Worm (Caenorhabditis elegans) whole organism, young adult: ENCODE data around the gene B0222.11.

Experiments used
- B0019.2 ChIP-seq: fragments of 200-800 bp; sonication (Bioruptor generic); conservative IDR thresholded peaks from 2 replicates; pipeline ENCODE4 v1.3.6; 2022; ENCODE audit warnings: missing genetic modification reagents, missing genetic modification characterization, missing compliant biosample characterization
- B0336.3 ChIP-seq: fragments of 200-800 bp; sonication (Bioruptor generic); IDR thresholded peaks from 2 replicates; pipeline ENCODE4 v1.3.6; 2022; ENCODE audit warnings: missing genetic modification characterization, missing compliant biosample characterization
- F22D6.2 ChIP-seq: sonication (generic microtip); optimal IDR thresholded peaks from 2 replicates; lab custom pipeline; 2016; ENCODE audit warnings: mild to moderate bottlenecking, missing genetic modification characterization, missing compliant biosample characterization
- F23B12.7 ChIP-seq: sonication (generic microtip); optimal IDR thresholded peaks from 2 replicates; lab custom pipeline; 2017; ENCODE audit warnings: missing genetic modification characterization, mild to moderate bottlenecking, missing compliant biosample characterization, antibody characterized with exemption, moderate library complexity; ENCODE audit not compliant: insufficient read depth
- F33H1.4 ChIP-seq: fragments of 200-800 bp; sonication (Bioruptor generic); IDR thresholded peaks from 2 replicates; pipeline ENCODE4 v1.3.6; 2022; ENCODE audit warnings: missing genetic modification reagents, missing genetic modification characterization, missing compliant biosample characterization
- K11D2.4 ChIP-seq: fragments of 200-800 bp; sonication (Bioruptor generic); IDR thresholded peaks from 2 replicates; pipeline ENCODE4 v1.3.6; 2022; ENCODE audit warnings: missing genetic modification reagents, missing genetic modification characterization, missing compliant biosample characterization
- K12H6.12 ChIP-seq: fragments of 200-800 bp; sonication (Bioruptor generic); optimal IDR thresholded peaks from 2 replicates; lab custom pipeline; 2018; ENCODE audit warnings: mild to moderate bottlenecking, missing genetic modification characterization, missing compliant biosample characterization
- T07F8.4 ChIP-seq: sonication (generic microtip); optimal IDR thresholded peaks from 2 replicates; lab custom pipeline; 2016; ENCODE audit warnings: mild to moderate bottlenecking, missing genetic modification characterization, moderate library complexity, missing compliant biosample characterization
- Y53F4B.3 ChIP-seq: fragments of 200-800 bp; sonication (Bioruptor generic); IDR thresholded peaks from 2 replicates; pipeline ENCODE4 v1.3.6; 2022; ENCODE audit warnings: missing genetic modification reagents, missing genetic modification characterization, missing compliant biosample characterization
- Y53G8AR.9 ChIP-seq: fragments of 200-800 bp; sonication (Bioruptor generic); conservative IDR thresholded peaks from 2 replicates; pipeline ENCODE4 v1.3.6; 2022; ENCODE audit warnings: missing genetic modification reagents, missing genetic modification characterization, missing compliant biosample characterization
- Y79H2A.3 ChIP-seq: fragments of 200-800 bp; sonication (Bioruptor generic); conservative IDR thresholded peaks from 2 replicates; pipeline ENCODE4 v1.3.6; 2022; ENCODE audit warnings: missing genetic modification reagents, missing genetic modification characterization, missing compliant biosample characterization
- attf-3 ChIP-seq: fragments of 200-800 bp; sonication (Bioruptor generic); conservative IDR thresholded peaks from 2 replicates; pipeline ENCODE4 v1.3.6; 2022; ENCODE audit warnings: missing genetic modification reagents, missing genetic modification characterization, missing compliant biosample characterization
- attf-5 ChIP-seq: fragments of 200-800 bp; sonication (Bioruptor generic); optimal IDR thresholded peaks from 2 replicates; lab custom pipeline; 2018; ENCODE audit warnings: mild to moderate bottlenecking, missing genetic modification characterization, missing compliant biosample characterization
- ccch-3 ChIP-seq: fragments of 200-800 bp; sonication (Bioruptor generic); optimal IDR thresholded peaks from 2 replicates; lab custom pipeline; 2018; ENCODE audit warnings: mild to moderate bottlenecking, missing genetic modification characterization, missing compliant biosample characterization
- cebp-1 ChIP-seq, 2 experiments: fragments of 200-800 bp in 1 of 2; sonication (Bioruptor generic) in 1 of 2; sonication (generic microtip) in 1 of 2; IDR thresholded peaks in 1 of 2; optimal IDR thresholded peaks in 1 of 2; 2 replicates each; pipeline versions ENCODE4 v1.3.6 to Lab custom; 2017 to 2022; ENCODE audit warnings: missing compliant biosample characterization in 2 of 2, missing genetic modification characterization in 2 of 2, mild to moderate bottlenecking in 1 of 2, missing genetic modification reagents in 1 of 2, moderate library complexity in 1 of 2
- ceh-79 ChIP-seq: sonication (generic microtip); optimal IDR thresholded peaks from 2 replicates; lab custom pipeline; 2017; ENCODE audit warnings: mild to moderate bottlenecking, missing genetic modification characterization, missing compliant biosample characterization
- die-1 ChIP-seq: sonication (generic microtip); optimal IDR thresholded peaks from 2 replicates; lab custom pipeline; 2016; ENCODE audit warnings: missing genotype, mild to moderate bottlenecking, missing genetic modification characterization, missing compliant biosample characterization
- dox-1 ChIP-seq: fragments of 200-800 bp; sonication (Bioruptor generic); IDR thresholded peaks from 2 replicates; pipeline ENCODE4 v1.3.6; 2022; ENCODE audit warnings: missing genetic modification reagents, missing genetic modification characterization, missing compliant biosample characterization
- dpl-1 ChIP-seq: fragments of 150-350 bp; optimal IDR thresholded peaks from 2 replicates; lab custom pipeline; 2014; ENCODE audit warnings: missing biosample characterization, missing genetic modification reagents, missing genetic modification characterization
- egl-44 ChIP-seq: fragments of 200-800 bp; sonication (Bioruptor generic); IDR thresholded peaks from 2 replicates; pipeline ENCODE4 v1.3.6; 2022; ENCODE audit warnings: missing genetic modification reagents, missing genetic modification characterization, missing compliant biosample characterization
- ekl-4 ChIP-seq: fragments of 200-800 bp; sonication (Bioruptor generic); IDR thresholded peaks from 2 replicates; pipeline ENCODE4 v1.3.6; 2022; ENCODE audit warnings: missing genetic modification reagents, missing genetic modification characterization, missing compliant biosample characterization
- ets-4 ChIP-seq: fragments of 200-800 bp; sonication (Bioruptor generic); optimal IDR thresholded peaks from 2 replicates; lab custom pipeline; 2018; ENCODE audit warnings: mild to moderate bottlenecking, missing genetic modification characterization, missing compliant biosample characterization
- fkh-3 ChIP-seq: sonication (generic microtip); optimal IDR thresholded peaks from 2 replicates; lab custom pipeline; 2016; ENCODE audit warnings: mild to moderate bottlenecking, missing genetic modification characterization, missing compliant biosample characterization
- gei-17 ChIP-seq: fragments of 200-800 bp; sonication (Bioruptor generic); optimal IDR thresholded peaks from 2 replicates; lab custom pipeline; 2018; ENCODE audit warnings: mild to moderate bottlenecking, missing genetic modification characterization, missing compliant biosample characterization
- hlh-26 ChIP-seq: fragments of 200-800 bp; sonication (Bioruptor generic); conservative IDR thresholded peaks from 2 replicates; pipeline ENCODE4 v1.3.6; 2022; ENCODE audit warnings: missing genetic modification reagents, missing genetic modification characterization, missing compliant biosample characterization
- lag-1 ChIP-seq: fragments of 200-800 bp; sonication (Bioruptor generic); IDR thresholded peaks from 2 replicates; pipeline ENCODE4 v1.3.6; 2022; ENCODE audit warnings: missing genetic modification reagents, missing genetic modification characterization, missing compliant biosample characterization
- lin-26 ChIP-seq: fragments of 200-800 bp; sonication (Bioruptor generic); IDR thresholded peaks from 2 replicates; pipeline ENCODE4 v1.3.6; 2022; ENCODE audit warnings: missing genetic modification reagents, missing genetic modification characterization, missing compliant biosample characterization
- lin-35 ChIP-seq, 3 experiments: fragments of 150-350 bp in 2 of 3; sonication (generic microtip) in 1 of 3; optimal IDR thresholded peaks; 2 replicates each; lab custom pipeline; 2014 to 2018; ENCODE audit warnings: missing biosample characterization in 3 of 3, missing genetic modification characterization in 3 of 3, missing genetic modification reagents in 3 of 3
- lin-54 ChIP-seq: fragments of 200-800 bp; sonication (Bioruptor generic); optimal IDR thresholded peaks from 2 replicates; lab custom pipeline; 2018; ENCODE audit warnings: mild to moderate bottlenecking, missing genetic modification characterization, missing compliant biosample characterization
- lir-1 ChIP-seq: fragments of 200-800 bp; sonication (Bioruptor generic); conservative IDR thresholded peaks from 2 replicates; pipeline ENCODE4 v1.3.6; 2022; ENCODE audit warnings: missing genetic modification reagents, missing genetic modification characterization, missing compliant biosample characterization
- lsl-1 ChIP-seq: fragments of 200-800 bp; sonication (Bioruptor generic); optimal IDR thresholded peaks from 2 replicates; lab custom pipeline; 2018; ENCODE audit warnings: mild to moderate bottlenecking, missing genetic modification characterization, moderate library complexity, missing compliant biosample characterization
- madf-3 ChIP-seq: fragments of 200-800 bp; sonication (Bioruptor generic); IDR thresholded peaks from 2 replicates; pipeline ENCODE4 v1.3.6; 2022; ENCODE audit warnings: missing genetic modification reagents, missing genetic modification characterization, missing compliant biosample characterization
- madf-6 ChIP-seq: fragments of 200-800 bp; sonication (Bioruptor generic); IDR thresholded peaks from 2 replicates; pipeline ENCODE4 v1.3.6; 2022; ENCODE audit warnings: missing genetic modification reagents, missing genetic modification characterization, missing compliant biosample characterization
- mcd-1 ChIP-seq: fragments of 200-800 bp; sonication (Bioruptor generic); IDR thresholded peaks from 2 replicates; pipeline ENCODE4 v1.3.6; 2022; ENCODE audit warnings: missing genetic modification reagents, missing genetic modification characterization, missing compliant biosample characterization
- mes-4 ChIP-seq: sonication (generic microtip); optimal IDR thresholded peaks from 2 replicates; lab custom pipeline; 2016; ENCODE audit warnings: missing genotype, missing genetic modification characterization, missing compliant biosample characterization
- nhr-120 ChIP-seq: fragments of 200-800 bp; sonication (Bioruptor generic); IDR thresholded peaks from 2 replicates; pipeline ENCODE4 v1.3.6; 2022; ENCODE audit warnings: missing genetic modification characterization, missing compliant biosample characterization
- nhr-90 ChIP-seq: sonication (generic microtip); optimal IDR thresholded peaks from 2 replicates; lab custom pipeline; 2016; ENCODE audit warnings: missing genotype, mild to moderate bottlenecking, missing genetic modification characterization, missing compliant biosample characterization
- sdz-38 ChIP-seq: sonication (generic microtip); optimal IDR thresholded peaks from 2 replicates; lab custom pipeline; 2016; ENCODE audit warnings: missing genotype, missing genetic modification characterization, missing compliant biosample characterization
- snpc-1.1 ChIP-seq: sonication (generic microtip); optimal IDR thresholded peaks from 2 replicates; lab custom pipeline; 2017; ENCODE audit warnings: missing genetic modification characterization, mild to moderate bottlenecking, missing compliant biosample characterization, antibody characterized with exemption, moderate library complexity, missing genotype, missing genetic modification reagents; ENCODE audit not compliant: insufficient read depth
- sptf-2 ChIP-seq: fragments of 200-800 bp; sonication (Bioruptor generic); optimal IDR thresholded peaks from 2 replicates; lab custom pipeline; 2018; ENCODE audit warnings: mild to moderate bottlenecking, missing genetic modification characterization, missing compliant biosample characterization
- tbp1 ChIP-seq: fragments of 200-800 bp; sonication (Bioruptor generic); optimal IDR thresholded peaks from 2 replicates; lab custom pipeline; 2018; ENCODE audit warnings: mild to moderate bottlenecking, missing genetic modification characterization, missing compliant biosample characterization
- tlf-1 ChIP-seq: fragments of 200-800 bp; sonication (Bioruptor generic); optimal IDR thresholded peaks from 2 replicates; lab custom pipeline; 2018; ENCODE audit warnings: mild to moderate bottlenecking, missing genetic modification characterization, missing compliant biosample characterization
- unc-130 ChIP-seq: sonication (generic microtip); optimal IDR thresholded peaks from 2 replicates; lab custom pipeline; 2016; ENCODE audit warnings: missing genetic modification reagents, missing genetic modification characterization, missing compliant biosample characterization
- xnd-1 ChIP-seq: sonication (generic microtip); optimal IDR thresholded peaks from 2 replicates; lab custom pipeline; 2016; ENCODE audit warnings: missing genotype, missing genetic modification reagents, missing genetic modification characterization, missing compliant biosample characterization
- ztf-22 ChIP-seq: fragments of 200-800 bp; sonication (Bioruptor generic); optimal IDR thresholded peaks from 2 replicates; lab custom pipeline; 2018; ENCODE audit warnings: mild to moderate bottlenecking, missing genetic modification characterization, moderate library complexity, missing compliant biosample characterization
- ztf-28 ChIP-seq: fragments of 200-800 bp; sonication (Bioruptor generic); IDR thresholded peaks from 2 replicates; pipeline ENCODE4 v1.3.6; 2022; ENCODE audit warnings: missing genetic modification reagents, missing genetic modification characterization, missing compliant biosample characterization
- ztf-6 ChIP-seq: fragments of 200-800 bp; sonication (Bioruptor generic); IDR thresholded peaks from 2 replicates; pipeline ENCODE4 v1.3.6; 2022; ENCODE audit warnings: missing genetic modification reagents, missing genetic modification characterization, missing compliant biosample characterization

The B0222.11 gene

DNA sequence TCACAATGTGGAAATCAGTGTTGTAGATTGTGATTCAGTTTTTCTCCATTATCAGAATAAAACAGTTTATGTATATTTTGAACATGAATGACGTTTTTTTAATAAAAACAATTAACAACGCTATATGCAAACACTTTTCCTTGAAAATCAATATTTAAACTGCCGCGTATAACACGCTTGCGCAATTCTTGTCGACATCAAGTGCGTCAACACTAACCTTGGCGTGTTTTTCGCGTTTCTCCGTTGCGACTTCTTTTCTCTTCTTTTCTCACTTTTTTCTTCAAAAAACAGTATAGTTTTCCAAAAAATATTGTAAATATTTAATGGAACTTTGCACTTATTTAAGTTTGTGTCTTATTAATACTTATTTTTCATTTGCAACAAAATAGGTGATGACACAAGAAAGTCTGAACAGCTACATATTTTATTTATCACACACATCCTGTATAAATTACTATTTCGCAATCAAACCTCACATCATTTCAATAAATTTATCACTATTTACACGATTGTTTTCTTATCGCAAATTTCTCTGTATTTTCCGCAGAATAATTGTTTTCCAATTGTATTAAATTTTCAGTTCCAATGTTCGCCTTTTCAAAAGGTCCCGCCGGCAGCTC is 7.3 kb upstream of the B0222.11 start, which contains the start of gene spas-1:
spas-1 (plus strand) TSS at position 572 of the 620 bp plus-strand sequence.
- TF ChIP-seq nhr-120 (no peak), dox-1 (GFP tag; lab: Robert Waterston, UW) (peak; percentile 85), ets-4 (GFP tag; lab: Kevin White, UChicago) (no peak), hlh-26 (GFP tag; lab: Robert Waterston, UW) (no peak), attf-3 (GFP tag; lab: Robert Waterston, UW) (0 out of 2 replicates have a peak, but pooled peaks have one; percentile 14), lin-54 (GFP tag; lab: Kevin White, UChicago) (peak; percentile 97), K11D2.4 (peak; percentile 40; the same call in 1 of the 2 replicates), nhr-90 (tag; lab: Kevin White, UChicago) (no peak), ekl-4 (GFP tag; lab: Robert Waterston, UW) (peak; percentile 70; the same call in 1 of the 2 replicates), lsl-1 (GFP tag; lab: Kevin White, UChicago) (peak; percentile 54), Y53F4B.3 (no peak), ccch-3 (GFP tag; lab: Kevin White, UChicago) (no peak), sptf-2 (GFP tag; lab: Kevin White, UChicago) (no peak), fkh-3 (no peak), lir-1 (GFP tag; lab: Robert Waterston, UW) (no peak; the same call in 1 of the 2 replicates), ceh-79 (tag; lab: Kevin White, UChicago) (no peak), egl-44 (GFP tag; lab: Robert Waterston, UW) (no peak), snpc-1.1 (tag; lab: Kevin White, UChicago) (peak; percentile 16), ztf-28 (GFP tag; lab: Robert Waterston, UW) (no peak), B0336.3 (peak; percentile 67), attf-5 (peak; percentile 84), mcd-1 (peak; percentile 84), sdz-38 (tag; lab: Kevin White, UChicago) (no peak), lin-35 (GFP tag; optimal IDR thresholded peaks at IDR 0.05; lab: Kevin White, UChicago) (peak; percentile 23 to 96 (median 81)), T07F8.4 (no peak), gei-17 (GFP tag; lab: Kevin White, UChicago) (peak; percentile 19), ztf-22 (GFP tag; lab: Kevin White, UChicago) (no peak), dpl-1 (GFP tag; lab: Kevin White, UChicago) (peak; percentile 91), madf-3 (0 out of 2 replicates have a peak, but pooled peaks have one; percentile 5), Y79H2A.3 (GFP tag; lab: Robert Waterston, UW) (no peak), die-1 (tag; lab: Kevin White, UChicago) (peak; percentile 3), tlf-1 (GFP tag; lab: Kevin White, UChicago) (peak; percentile 68), madf-6 (GFP tag; lab: Robert Waterston, UW) (peak; percentile 72), tbp1 (peak; percentile 67), unc-130 (GFP tag; lab: Kevin White, UChicago) (no peak), F33H1.4 (GFP tag; lab: Robert Waterston, UW) (peak; percentile 52), B0019.2 (no peak), F22D6.2 (tag; lab: Kevin White, UChicago) (peak; percentile 26), lin-26 (GFP tag; lab: Robert Waterston, UW) (no peak), xnd-1 (peak; percentile 40), mes-4 (tag; lab: Kevin White, UChicago) (no peak), lag-1 (GFP tag; lab: Robert Waterston, UW) (no peak), F23B12.7 (tag; lab: Kevin White, UChicago) (peak; percentile 88), Y53G8AR.9 (GFP tag; lab: Robert Waterston, UW) (0 out of 2 replicates have a peak, but pooled peaks have one; percentile 22), K12H6.12 (tag; lab: Kevin White, UChicago) (peak; percentile 48), cebp-1 (GFP tag; IDR thresholded peaks at IDR 0.05; lab: Robert Waterston, UW) (0 out of 2 replicates have a peak, but pooled peaks have one; percentile 37), cebp-1 (tag; optimal IDR thresholded peaks at IDR 0.05; lab: Kevin White, UChicago) (peak; percentile 89), ztf-6 (no peak)
